Worm (Caenorhabditis elegans) whole organism, mixed stage, embryonic: Measurements from ENCODE around the gene F19B2.7.

Experiments used
- M03D4.4 ChIP-seq: sonication (generic microtip); optimal IDR thresholded peaks from 2 replicates; lab custom pipeline; 2017; ENCODE audit warnings: mild to moderate bottlenecking, missing genetic modification characterization, missing compliant biosample characterization
- bed-3 ChIP-seq: fragments of 200-800 bp; sonication (Bioruptor generic); optimal IDR thresholded peaks from 3 replicates; lab custom pipeline; 2018; ENCODE audit warnings: mild to moderate bottlenecking, missing genetic modification characterization, moderate library complexity, missing compliant biosample characterization
- blmp-1 ChIP-seq: fragments of 150-350 bp; optimal IDR thresholded peaks from 2 replicates; lab custom pipeline; 2014; ENCODE audit warnings: missing biosample characterization, missing genetic modification characterization
- ceh-39 ChIP-seq: fragments of 150-350 bp; optimal IDR thresholded peaks from 2 replicates; lab custom pipeline; 2014; ENCODE audit warnings: missing biosample characterization, missing genetic modification characterization
- ceh-43 ChIP-seq: fragments of 200-800 bp; sonication (Bioruptor generic); optimal IDR thresholded peaks from 2 replicates; lab custom pipeline; 2018; ENCODE audit warnings: mild to moderate bottlenecking, missing genetic modification characterization, moderate library complexity, missing compliant biosample characterization
- ceh-83 ChIP-seq: fragments of 200-800 bp; sonication (Bioruptor generic); optimal IDR thresholded peaks from 2 replicates; lab custom pipeline; 2018; ENCODE audit warnings: mild to moderate bottlenecking, missing genetic modification characterization, missing compliant biosample characterization
- ces-1 ChIP-seq: fragments of 150-350 bp; optimal IDR thresholded peaks from 2 replicates; lab custom pipeline; 2014; ENCODE audit warnings: missing biosample characterization, missing genetic modification reagents, missing genetic modification characterization
- cnd-1 ChIP-seq: fragments of 200-800 bp; sonication (Bioruptor generic); optimal IDR thresholded peaks from 2 replicates; lab custom pipeline; 2018; ENCODE audit warnings: mild to moderate bottlenecking, missing genetic modification characterization, missing compliant biosample characterization
- drap-1 ChIP-seq: fragments of 200-800 bp; sonication (Bioruptor generic); optimal IDR thresholded peaks from 3 replicates; lab custom pipeline; 2018; ENCODE audit warnings: mild to moderate bottlenecking, missing genetic modification characterization, missing compliant biosample characterization
- elt-1 ChIP-seq: sonication (generic microtip); optimal IDR thresholded peaks from 2 replicates; lab custom pipeline; 2017; ENCODE audit warnings: missing genetic modification characterization, mild to moderate bottlenecking, missing compliant biosample characterization, antibody characterized with exemption, moderate library complexity, borderline replicate concordance; ENCODE audit not compliant: insufficient read depth
- elt-3 ChIP-seq: fragments of 150-350 bp; optimal IDR thresholded peaks from 2 replicates; lab custom pipeline; 2014; ENCODE audit warnings: missing biosample characterization, missing genetic modification characterization
- ham-2 ChIP-seq: fragments of 200-800 bp; sonication (Bioruptor generic); optimal IDR thresholded peaks from 2 replicates; lab custom pipeline; 2018; ENCODE audit warnings: mild to moderate bottlenecking, missing genetic modification characterization, missing compliant biosample characterization
- lin-13 ChIP-seq: fragments of 150-350 bp; optimal IDR thresholded peaks from 2 replicates; lab custom pipeline; 2014; ENCODE audit warnings: missing biosample characterization, missing genetic modification characterization
- lin-32 ChIP-seq: fragments of 200-800 bp; sonication (Bioruptor generic); optimal IDR thresholded peaks from 2 replicates; lab custom pipeline; 2018; ENCODE audit warnings: mild to moderate bottlenecking, missing genetic modification characterization, missing compliant biosample characterization
- lsy-2 ChIP-seq: fragments of 150-350 bp; optimal IDR thresholded peaks from 2 replicates; lab custom pipeline; 2014; ENCODE audit warnings: missing biosample characterization, missing genetic modification characterization
- mab-5 ChIP-seq: fragments of 150-350 bp; optimal IDR thresholded peaks from 2 replicates; lab custom pipeline; 2014; ENCODE audit warnings: missing biosample characterization, missing genetic modification characterization
- mep-1 ChIP-seq: fragments of 150-350 bp; optimal IDR thresholded peaks from 2 replicates; lab custom pipeline; 2017; ENCODE audit warnings: missing biosample characterization, missing genetic modification reagents, missing genetic modification characterization, inconsistent platforms
- mls-2 ChIP-seq: sonication (generic microtip); optimal IDR thresholded peaks from 2 replicates; lab custom pipeline; 2016; ENCODE audit warnings: mild to moderate bottlenecking, missing genetic modification characterization, moderate library complexity, missing compliant biosample characterization
- nhr-12 ChIP-seq: fragments of 150-350 bp; optimal IDR thresholded peaks from 2 replicates; lab custom pipeline; 2014; ENCODE audit warnings: missing biosample characterization, missing genetic modification characterization
- nhr-2 ChIP-seq: fragments of 150-350 bp; optimal IDR thresholded peaks from 2 replicates; lab custom pipeline; 2014; ENCODE audit warnings: missing biosample characterization, missing genetic modification characterization
- nhr-237 ChIP-seq: fragments of 150-350 bp; optimal IDR thresholded peaks from 2 replicates; lab custom pipeline; 2014; ENCODE audit warnings: missing biosample characterization, missing genetic modification characterization
- nhr-28 ChIP-seq: fragments of 150-350 bp; optimal IDR thresholded peaks from 2 replicates; lab custom pipeline; 2014; ENCODE audit warnings: missing biosample characterization, missing genetic modification characterization
- nhr-76 ChIP-seq: sonication (generic microtip); optimal IDR thresholded peaks from 2 replicates; lab custom pipeline; 2017; ENCODE audit warnings: missing biosample characterization, missing genetic modification characterization
- pha-4 ChIP-seq: fragments of 150-350 bp; optimal IDR thresholded peaks from 2 replicates; lab custom pipeline; 2018; ENCODE audit warnings: missing biosample characterization, missing genetic modification reagents, missing genetic modification characterization
- sem-2 ChIP-seq: fragments of 200-800 bp; sonication (Bioruptor generic); optimal IDR thresholded peaks from 2 replicates; lab custom pipeline; 2018; ENCODE audit warnings: mild to moderate bottlenecking, missing genetic modification characterization, missing compliant biosample characterization
- snpc-4 ChIP-seq: fragments of 150-350 bp; optimal IDR thresholded peaks from 2 replicates; lab custom pipeline; 2014; ENCODE audit warnings: missing biosample characterization, missing genetic modification characterization
- sptf-1 ChIP-seq: sonication (generic microtip); optimal IDR thresholded peaks from 2 replicates; lab custom pipeline; 2017; ENCODE audit warnings: mild to moderate bottlenecking, missing genetic modification characterization, moderate library complexity, missing compliant biosample characterization
- tbx-8 ChIP-seq: fragments of 200-800 bp; sonication (Bioruptor generic); optimal IDR thresholded peaks from 2 replicates; lab custom pipeline; 2018; ENCODE audit warnings: mild to moderate bottlenecking, missing genetic modification characterization, moderate library complexity, missing compliant biosample characterization
- unc-120 ChIP-seq: sonication (generic microtip); optimal IDR thresholded peaks from 2 replicates; lab custom pipeline; 2017; ENCODE audit warnings: missing genetic modification characterization, missing compliant biosample characterization; ENCODE audit not compliant: poor library complexity, severe bottlenecking
- unc-39 ChIP-seq: fragments of 150-350 bp; optimal IDR thresholded peaks from 2 replicates; lab custom pipeline; 2014; ENCODE audit warnings: missing biosample characterization, missing genetic modification characterization
- unc-62 ChIP-seq: fragments of 150-350 bp; optimal IDR thresholded peaks from 2 replicates; lab custom pipeline; 2014; ENCODE audit warnings: missing biosample characterization, missing genetic modification reagents, missing genetic modification characterization
- zip-8 ChIP-seq: fragments of 150-350 bp; optimal IDR thresholded peaks from 2 replicates; lab custom pipeline; 2014; ENCODE audit warnings: missing biosample characterization, missing genetic modification characterization
- ztf-11 ChIP-seq: fragments of 150-350 bp; optimal IDR thresholded peaks from 2 replicates; lab custom pipeline; 2014; ENCODE audit warnings: missing biosample characterization, missing genetic modification characterization

The F19B2.7 gene

DNA sequence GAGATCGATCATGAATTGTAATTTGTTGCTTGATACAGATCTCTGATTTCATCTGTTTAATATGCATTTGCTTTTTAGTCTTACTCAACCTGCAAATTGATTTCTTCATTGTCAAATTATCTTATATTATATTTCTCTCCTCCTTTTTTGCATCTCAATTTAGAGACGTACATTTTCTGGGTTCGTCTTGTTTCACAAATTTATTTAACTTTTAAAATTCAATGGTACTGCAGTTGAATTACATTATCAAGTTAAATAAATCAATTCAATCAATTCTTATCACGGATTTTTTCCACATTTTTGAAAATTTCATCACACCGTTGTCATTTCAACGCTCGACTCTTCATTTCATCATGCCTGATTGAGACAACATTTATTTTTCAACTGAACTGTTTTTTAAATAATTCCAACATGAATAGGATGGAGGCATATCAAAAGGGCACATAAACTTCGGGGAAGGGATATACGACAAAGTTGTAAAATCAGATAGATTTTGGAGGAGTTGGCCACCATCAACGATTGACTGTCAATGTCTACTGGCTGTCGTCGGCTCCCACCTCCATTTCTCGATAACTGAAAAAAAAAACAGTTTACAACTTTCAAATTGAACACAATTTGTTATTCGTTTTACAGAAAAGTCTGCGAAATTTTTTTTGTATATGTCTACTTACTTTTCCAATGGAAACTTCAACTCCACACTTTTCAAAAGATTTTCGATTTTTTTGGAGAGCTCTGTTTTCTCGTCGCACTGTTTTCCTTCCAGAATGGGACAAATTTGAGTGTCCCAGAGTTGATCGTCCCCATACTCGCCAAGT is 11.0 kb downstream of the F19B2.7 start:
- TF ChIP-seq blmp-1 (tag; lab: Kevin White, UChicago) (no peak), pha-4 (tag; lab: Kevin White, UChicago) (no peak), drap-1 (GFP tag; lab: Kevin White, UChicago) (no peak), sptf-1 (no peak), nhr-76 (tag; lab: Kevin White, UChicago) (no peak), nhr-12 (tag; lab: Kevin White, UChicago) (no peak), mls-2 (no peak), mep-1 (tag; lab: Kevin White, UChicago) (no peak), nhr-28 (tag; lab: Kevin White, UChicago) (no peak), elt-1 (no peak), nhr-237 (tag; lab: Kevin White, UChicago) (no peak), zip-8 (tag; lab: Kevin White, UChicago) (no peak), ham-2 (GFP tag; lab: Kevin White, UChicago) (no peak), unc-62 (GFP tag; lab: Kevin White, UChicago) (no peak), sem-2 (GFP tag; lab: Kevin White, UChicago) (no peak), ceh-43 (no peak), lsy-2 (tag; lab: Kevin White, UChicago) (no peak), tbx-8 (no peak)

DNA sequence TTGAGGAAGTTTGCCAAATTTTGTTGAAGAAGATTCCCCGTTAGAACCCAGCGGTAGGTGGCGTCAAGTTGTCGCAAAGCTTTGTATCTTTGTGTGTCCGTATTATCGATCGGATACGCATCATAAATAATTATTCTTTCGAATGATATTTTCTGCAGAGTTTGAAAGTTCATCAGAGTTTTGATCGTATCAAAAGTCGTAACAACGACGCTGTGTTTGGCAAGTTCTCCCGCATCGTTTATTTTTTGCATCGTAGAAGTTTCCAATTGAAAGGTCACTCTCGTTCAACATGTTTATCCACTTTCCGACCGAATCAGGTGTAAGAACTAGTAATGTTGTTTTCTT is 11.5 kb downstream of the F19B2.7 start:
- TF ChIP-seq lin-32 (GFP tag; lab: Kevin White, UChicago) (no peak), lin-13 (tag; lab: Kevin White, UChicago) (no peak), cnd-1 (tag; lab: Kevin White, UChicago) (no peak), unc-120 (no peak), lsy-2 (tag; lab: Kevin White, UChicago) (no peak), mep-1 (tag; lab: Kevin White, UChicago) (no peak), tbx-8 (no peak), ztf-11 (tag; lab: Kevin White, UChicago) (no peak), unc-62 (GFP tag; lab: Kevin White, UChicago) (no peak), ces-1 (GFP tag; lab: Kevin White, UChicago) (no peak), bed-3 (GFP tag; lab: Kevin White, UChicago) (no peak)

DNA sequence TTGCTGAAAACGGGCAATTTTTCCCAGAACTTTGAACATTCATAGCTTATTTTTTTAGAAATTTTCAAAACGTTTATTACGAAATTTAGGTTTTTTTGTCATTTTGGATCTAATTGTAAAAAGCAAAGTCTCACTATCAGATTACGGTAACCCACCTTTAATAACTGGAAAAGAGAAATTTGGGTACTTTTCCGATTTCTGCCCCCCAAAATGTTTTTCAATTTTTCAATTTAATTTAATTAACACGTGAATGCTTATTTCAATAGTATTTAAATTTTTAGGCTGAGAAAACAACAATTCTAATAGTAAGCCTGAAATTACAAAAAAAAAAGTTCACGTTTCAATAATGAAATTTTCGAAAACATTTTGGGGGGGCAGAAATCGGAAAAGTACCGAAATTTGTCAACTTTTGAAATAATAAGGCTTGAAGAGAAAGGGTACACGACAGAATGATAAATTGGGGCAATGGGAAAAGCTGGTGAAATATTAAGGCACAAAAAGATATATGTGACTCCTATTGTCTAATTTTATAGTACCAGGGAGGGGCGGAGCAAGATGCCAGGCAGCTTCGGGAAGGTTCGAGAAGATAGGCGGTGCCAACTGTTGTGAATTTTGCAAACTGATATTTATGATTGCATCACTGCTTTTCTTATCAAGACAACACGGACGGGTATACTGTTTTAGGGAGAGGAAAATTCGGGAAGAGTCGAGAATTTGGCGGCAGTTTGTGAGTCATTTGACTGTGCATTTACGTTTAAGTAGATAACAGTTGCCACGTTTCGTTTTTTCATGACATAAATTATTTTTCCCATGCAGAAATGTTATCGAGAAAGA is 12.7 kb downstream of the F19B2.7 start, which contains the start of gene F19B2.5:
TSS of gene F19B2.5 (minus strand) at position 107 of the 834 bp plus-strand sequence.
- TF ChIP-seq elt-3: no peak
- TF ChIP-seq tbx-8: no peak
- TF ChIP-seq M03D4.4 (tag; lab: Kevin White, UChicago): no peak
- TF ChIP-seq pha-4 (tag; lab: Kevin White, UChicago): no peak
- no peak for TF ChIP-seq bed-3 (GFP tag; lab: Kevin White, UChicago)
- TF ChIP-seq mls-2: no peak
- no peak for TF ChIP-seq ceh-39
- no peak for TF ChIP-seq ceh-83 (GFP tag; lab: Kevin White, UChicago)
- TF ChIP-seq drap-1 (GFP tag; lab: Kevin White, UChicago): no peak
- no peak for TF ChIP-seq blmp-1 (tag; lab: Kevin White, UChicago)
- TF ChIP-seq nhr-76 (tag; lab: Kevin White, UChicago): no peak
- no peak for TF ChIP-seq lin-32 (GFP tag; lab: Kevin White, UChicago)
- TF ChIP-seq zip-8 (tag; lab: Kevin White, UChicago): no peak

DNA sequence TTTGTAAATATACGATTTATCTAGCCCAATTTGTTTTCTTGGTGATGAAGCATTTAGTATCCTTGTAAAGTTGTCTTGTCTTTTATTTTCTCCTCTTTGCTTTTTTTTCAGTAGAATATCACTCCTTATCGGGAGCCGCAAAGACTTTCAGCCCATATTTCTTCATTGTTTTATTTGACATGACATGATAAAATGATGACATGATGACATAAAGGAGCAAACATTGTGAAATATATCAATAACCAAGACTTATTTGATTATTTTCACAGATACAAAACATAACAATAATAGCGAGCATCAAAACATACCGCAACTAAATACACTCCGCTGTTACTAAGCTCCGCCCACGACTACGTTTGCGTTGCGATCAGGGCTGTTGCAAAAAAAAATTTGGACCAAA is 14.3 kb downstream of the F19B2.7 start:
- TF ChIP-seq mab-5 (no peak), lin-13 (tag; lab: Kevin White, UChicago) (no peak), zip-8 (tag; lab: Kevin White, UChicago) (no peak), nhr-2 (no peak), snpc-4 (tag; lab: Kevin White, UChicago) (no peak), sptf-1 (no peak), unc-39 (tag; lab: Kevin White, UChicago) (no peak), M03D4.4 (tag; lab: Kevin White, UChicago) (no peak), mep-1 (tag; lab: Kevin White, UChicago) (no peak), nhr-237 (tag; lab: Kevin White, UChicago) (no peak), cnd-1 (tag; lab: Kevin White, UChicago) (no peak), nhr-28 (tag; lab: Kevin White, UChicago) (no peak), sem-2 (GFP tag; lab: Kevin White, UChicago) (no peak), ceh-83 (GFP tag; lab: Kevin White, UChicago) (no peak), blmp-1 (tag; lab: Kevin White, UChicago) (no peak), tbx-8 (no peak), ces-1 (GFP tag; lab: Kevin White, UChicago) (no peak)
